Fruit fly (Drosophila melanogaster): ENCODE results near the gene Oatp30B.

Gene Oatp30B

dm6 chr2L:9490788-9491187 is 30.2 kb upstream of the Oatp30B start:
- TF ChIP-seq dl (GFP tag; optimal IDR thresholded peaks at IDR 0.05; ENCODE audit: insufficient read depth in 1 of 2, partially characterized antibody in 2 of 2), result peak; percentile 30 to 57
- TF ChIP-seq dmrt93B (GFP tag; optimal IDR thresholded peaks at IDR 0.05), result peak; percentile 92
- no peak for TF ChIP-seq jim (GFP tag; optimal IDR thresholded peaks at IDR 0.05)
- peak; percentile 82 for TF ChIP-seq Sp1 (GFP tag; optimal IDR thresholded peaks at IDR 0.05)
- TF ChIP-seq CrebA (GFP tag; optimal IDR thresholded peaks at IDR 0.05; ENCODE audit: borderline replicate concordance), result no peak
- no peak for TF ChIP-seq Myc (optimal IDR thresholded peaks at IDR 0.05)
- no peak for TF ChIP-seq sv (GFP tag; optimal IDR thresholded peaks at IDR 0.05)
- no peak for TF ChIP-seq Hr78 (GFP tag; optimal IDR thresholded peaks at IDR 0.05)
- no peak for TF ChIP-seq dsf (GFP tag; optimal IDR thresholded peaks at IDR 0.05; ENCODE audit: borderline replicate concordance)
- TF ChIP-seq Mio (GFP tag; optimal IDR thresholded peaks at IDR 0.05), result no peak
- no peak for TF ChIP-seq Jra (GFP tag; optimal IDR thresholded peaks at IDR 0.05)
- no peak for TF ChIP-seq Hnf4 (GFP tag; optimal IDR thresholded peaks at IDR 0.05)
- TF ChIP-seq foxo (GFP tag; optimal IDR thresholded peaks at IDR 0.05), result no peak
- no peak for TF ChIP-seq lola (GFP tag; optimal IDR thresholded peaks at IDR 0.05)
- TF ChIP-seq HLH106 (tag; optimal IDR thresholded peaks at IDR 0.05), result peak; percentile 83
- peak; percentile 86 for TF ChIP-seq h (GFP tag; optimal IDR thresholded peaks at IDR 0.05)
- TF ChIP-seq usp (GFP tag; optimal IDR thresholded peaks at IDR 0.05), result no peak
- TF ChIP-seq OdsH (GFP tag; optimal IDR thresholded peaks at IDR 0.05), result no peak
- TF ChIP-seq Vsx2 (GFP tag; optimal IDR thresholded peaks at IDR 0.05; ENCODE audit: partially characterized antibody), result no peak
- TF ChIP-seq ey (GFP tag; optimal IDR thresholded peaks at IDR 0.05), result peak; percentile 49
- no peak for TF ChIP-seq Rel (GFP tag; optimal IDR thresholded peaks at IDR 0.05)
- TF ChIP-seq Rel (tag; optimal IDR thresholded peaks at IDR 0.05), result peak; percentile 68
- peak; percentile 95 for TF ChIP-seq Hr83 (GFP tag; optimal IDR thresholded peaks at IDR 0.05; ENCODE audit: poor library complexity, severe bottlenecking)
- no peak for TF ChIP-seq Dfd (GFP tag; optimal IDR thresholded peaks at IDR 0.05)
- TF ChIP-seq fru (GFP tag; optimal IDR thresholded peaks at IDR 0.05), result peak; percentile 60
- peak; percentile 92 for TF ChIP-seq CG9705 (GFP tag; optimal IDR thresholded peaks at IDR 0.05)
- TF ChIP-seq sage (GFP tag; optimal IDR thresholded peaks at IDR 0.05), result peak; percentile 52
- no peak for TF ChIP-seq pan (optimal IDR thresholded peaks at IDR 0.05)
- no peak for TF ChIP-seq woc (GFP tag; optimal IDR thresholded peaks at IDR 0.05)
- TF ChIP-seq tai (GFP tag; optimal IDR thresholded peaks at IDR 0.05), result no peak
- no peak for TF ChIP-seq GATAd (GFP tag; optimal IDR thresholded peaks at IDR 0.05)
- TF ChIP-seq CG32264 (GFP tag; optimal IDR thresholded peaks at IDR 0.05), result peak; percentile 62
- TF ChIP-seq N (GFP tag; optimal IDR thresholded peaks at IDR 0.05), result no peak
- TF ChIP-seq br (GFP tag; optimal IDR thresholded peaks at IDR 0.05), result peak; percentile 19
- peak; percentile 58 for TF ChIP-seq Dif (GFP tag; optimal IDR thresholded peaks at IDR 0.05; ENCODE audit: partially characterized antibody)
- no peak for TF ChIP-seq Abd-B (GFP tag; optimal IDR thresholded peaks at IDR 0.05)
- TF ChIP-seq brk (GFP tag; optimal IDR thresholded peaks at IDR 0.05), result peak; percentile 66
- no peak for TF ChIP-seq rgr (GFP tag; optimal IDR thresholded peaks at IDR 0.05)
- peak; percentile 50 for TF ChIP-seq psq (GFP tag; optimal IDR thresholded peaks at IDR 0.05)

dm6 chr2L:9493375-9494263 is 27.4 kb upstream of the Oatp30B start:
- peak; percentile 60 for TF ChIP-seq jim (GFP tag; optimal IDR thresholded peaks at IDR 0.05)
- TF ChIP-seq N (GFP tag; optimal IDR thresholded peaks at IDR 0.05), result peak; percentile 32
- no peak for TF ChIP-seq pan (optimal IDR thresholded peaks at IDR 0.05)
- peak; percentile 14 for TF ChIP-seq brk (GFP tag; optimal IDR thresholded peaks at IDR 0.05)
- no peak for TF ChIP-seq Hr78 (GFP tag; optimal IDR thresholded peaks at IDR 0.05)
- no peak for TF ChIP-seq Jra (GFP tag; optimal IDR thresholded peaks at IDR 0.05)
- no peak for TF ChIP-seq Mio (GFP tag; optimal IDR thresholded peaks at IDR 0.05)
- TF ChIP-seq Rel (GFP tag; optimal IDR thresholded peaks at IDR 0.05), result no peak
- peak; percentile 78 for TF ChIP-seq Rel (tag; optimal IDR thresholded peaks at IDR 0.05)
- TF ChIP-seq tai (GFP tag; optimal IDR thresholded peaks at IDR 0.05), result no peak
- TF ChIP-seq GATAd (GFP tag; optimal IDR thresholded peaks at IDR 0.05), result no peak
- peak; percentile 63 for TF ChIP-seq Dif (GFP tag; optimal IDR thresholded peaks at IDR 0.05; ENCODE audit: partially characterized antibody)
- peak; percentile 16 for TF ChIP-seq rgr (GFP tag; optimal IDR thresholded peaks at IDR 0.05)
- peak; percentile 11 for TF ChIP-seq CG32264 (GFP tag; optimal IDR thresholded peaks at IDR 0.05)
- peak; percentile 23 for TF ChIP-seq OdsH (GFP tag; optimal IDR thresholded peaks at IDR 0.05)
- TF ChIP-seq Dfd (GFP tag; optimal IDR thresholded peaks at IDR 0.05), result no peak
- TF ChIP-seq psq (GFP tag; optimal IDR thresholded peaks at IDR 0.05), result peak; percentile 97
- TF ChIP-seq sv (GFP tag; optimal IDR thresholded peaks at IDR 0.05), result no peak
- TF ChIP-seq dmrt93B (GFP tag; optimal IDR thresholded peaks at IDR 0.05), result peak; percentile 16
- peak; percentile 63 for TF ChIP-seq ey (GFP tag; optimal IDR thresholded peaks at IDR 0.05)
- peak in 1 of 2 experiments; percentile 59 for TF ChIP-seq foxo (GFP tag; optimal IDR thresholded peaks at IDR 0.05)
- TF ChIP-seq h (GFP tag; optimal IDR thresholded peaks at IDR 0.05), result peak; percentile 71
- TF ChIP-seq Abd-B (GFP tag; optimal IDR thresholded peaks at IDR 0.05), result no peak
- peak; percentile 47 for TF ChIP-seq woc (GFP tag; optimal IDR thresholded peaks at IDR 0.05)
- TF ChIP-seq Hr83 (GFP tag; optimal IDR thresholded peaks at IDR 0.05; ENCODE audit: poor library complexity, severe bottlenecking), result peak; percentile 19
- TF ChIP-seq sage (GFP tag; optimal IDR thresholded peaks at IDR 0.05), result peak; percentile 10
- no peak for TF ChIP-seq dsf (GFP tag; optimal IDR thresholded peaks at IDR 0.05; ENCODE audit: borderline replicate concordance)
- TF ChIP-seq br (GFP tag; optimal IDR thresholded peaks at IDR 0.05), result no peak
- no peak for TF ChIP-seq Vsx2 (GFP tag; optimal IDR thresholded peaks at IDR 0.05; ENCODE audit: partially characterized antibody)
- peak; percentile 35 for TF ChIP-seq CG9705 (GFP tag; optimal IDR thresholded peaks at IDR 0.05)
- TF ChIP-seq Sp1 (GFP tag; optimal IDR thresholded peaks at IDR 0.05), result peak; percentile 53
- peak; percentile 73 for TF ChIP-seq HLH106 (tag; optimal IDR thresholded peaks at IDR 0.05)
- TF ChIP-seq lola (GFP tag; optimal IDR thresholded peaks at IDR 0.05), result no peak
- TF ChIP-seq CrebA (GFP tag; optimal IDR thresholded peaks at IDR 0.05; ENCODE audit: borderline replicate concordance), result no peak
- TF ChIP-seq fru (GFP tag; optimal IDR thresholded peaks at IDR 0.05), result peak; percentile 63
- TF ChIP-seq Hnf4 (GFP tag; optimal IDR thresholded peaks at IDR 0.05), result no peak
- TF ChIP-seq dl (GFP tag; optimal IDR thresholded peaks at IDR 0.05; ENCODE audit: insufficient read depth in 1 of 2, partially characterized antibody in 2 of 2), result no peak
- TF ChIP-seq usp (GFP tag; optimal IDR thresholded peaks at IDR 0.05), result no peak
- no peak for TF ChIP-seq Myc (optimal IDR thresholded peaks at IDR 0.05)
